Worm (Caenorhabditis elegans) whole organism, L4 larva: ENCODE data around the gene ZC262.4.

Experiments
- F26F4.8 ChIP-seq: fragments of 200-800 bp; sonication (Bioruptor generic); conservative IDR thresholded peaks from 2 replicates; pipeline ENCODE4 v1.3.6; 2022; ENCODE audit warnings: missing genetic modification characterization, missing compliant biosample characterization
- F44E2.7 ChIP-seq: fragments of 200-800 bp; sonication (Bioruptor generic); IDR thresholded peaks from 2 replicates; pipeline ENCODE4 v2.1.2; 2022; ENCODE audit warnings: missing genetic modification characterization, missing compliant biosample characterization
- T20F7.1 ChIP-seq: fragments of 200-800 bp; sonication (Bioruptor generic); optimal IDR thresholded peaks from 2 replicates; lab custom pipeline; 2018; ENCODE audit warnings: mild to moderate bottlenecking, missing genetic modification characterization, missing compliant biosample characterization
- Y48G9A.11 ChIP-seq: fragments of 200-800 bp; sonication (Bioruptor generic); IDR thresholded peaks from 2 replicates; pipeline ENCODE4 v1.3.6; 2022; ENCODE audit warnings: missing genetic modification reagents, missing genetic modification characterization, missing compliant biosample characterization
- aha-1 ChIP-seq: fragments of 150-350 bp; peaks from one replicate; lab custom pipeline; 2014; ENCODE audit warnings: missing biosample characterization, missing genetic modification characterization
- ama-1 ChIP-seq: fragments of 150-350 bp; optimal IDR thresholded peaks from 2 replicates; lab custom pipeline; 2014; ENCODE audit warnings: inconsistent platforms, mixed read lengths
- daf-16 ChIP-seq, 3 experiments: sonication (generic microtip); optimal IDR thresholded peaks; 2 replicates each; lab custom pipeline; 2016 to 2017; ENCODE audit warnings: missing genetic modification characterization in 3 of 3, missing genetic modification reagents in 3 of 3, mild to moderate bottlenecking in 2 of 3, missing compliant biosample characterization in 2 of 3, missing biosample characterization in 1 of 3, moderate library complexity in 1 of 3
- daf-8 ChIP-seq: fragments of 200-800 bp; sonication (Bioruptor generic); IDR thresholded peaks from 2 replicates; pipeline ENCODE4 v1.3.6; 2022; ENCODE audit warnings: missing genetic modification characterization, missing compliant biosample characterization
- dmd-6 ChIP-seq: fragments of 200-800 bp; sonication (Bioruptor generic); IDR thresholded peaks from 2 replicates; pipeline ENCODE4 v1.3.6; 2022; ENCODE audit warnings: missing genetic modification reagents, missing genetic modification characterization, missing compliant biosample characterization
- dmd-8 ChIP-seq: fragments of 200-800 bp; sonication (Bioruptor generic); IDR thresholded peaks from 2 replicates; pipeline ENCODE4 v1.3.6; 2022; ENCODE audit warnings: missing genetic modification characterization, missing compliant biosample characterization
- dve-1 ChIP-seq: sonication (generic microtip); optimal IDR thresholded peaks from 2 replicates; lab custom pipeline; 2017; ENCODE audit warnings: antibody characterized with exemption, mild to moderate bottlenecking, missing genetic modification characterization, missing compliant biosample characterization; ENCODE audit not compliant: insufficient read depth
- egl-27 ChIP-seq: sonication (generic microtip); optimal IDR thresholded peaks from 3 replicates; lab custom pipeline; 2017; ENCODE audit warnings: missing biosample characterization, missing genetic modification reagents, missing genetic modification characterization
- hlh-11 ChIP-seq: fragments of 200-800 bp; sonication (Bioruptor generic); optimal IDR thresholded peaks from 2 replicates; lab custom pipeline; 2018; ENCODE audit warnings: mild to moderate bottlenecking, missing genetic modification characterization, missing compliant biosample characterization
- hlh-30 ChIP-seq: sonication (generic microtip); optimal IDR thresholded peaks from 2 replicates; lab custom pipeline; 2017; ENCODE audit warnings: antibody characterized with exemption, mild to moderate bottlenecking, missing genetic modification characterization, missing compliant biosample characterization; ENCODE audit not compliant: insufficient read depth
- lin-1 ChIP-seq: fragments of 200-800 bp; sonication (Bioruptor generic); IDR thresholded peaks from 2 replicates; pipeline ENCODE4 v1.3.6; 2022; ENCODE audit warnings: missing genetic modification reagents, missing genetic modification characterization, missing compliant biosample characterization
- mes-2 ChIP-seq: sonication (generic microtip); optimal IDR thresholded peaks from 2 replicates; lab custom pipeline; 2016; ENCODE audit warnings: missing genotype, mild to moderate bottlenecking, missing genetic modification characterization, missing compliant biosample characterization; ENCODE audit not compliant: poor library complexity, severe bottlenecking
- mxl-3 ChIP-seq: fragments of 200-800 bp; sonication (Bioruptor generic); optimal IDR thresholded peaks from 2 replicates; lab custom pipeline; 2018; ENCODE audit warnings: mild to moderate bottlenecking, missing genetic modification characterization, missing compliant biosample characterization
- nhr-10 ChIP-seq: fragments of 150-350 bp; optimal IDR thresholded peaks from 2 replicates; lab custom pipeline; 2014; ENCODE audit warnings: missing biosample characterization, missing genetic modification characterization
- nhr-102 ChIP-seq: sonication (generic microtip); optimal IDR thresholded peaks from 2 replicates; lab custom pipeline; 2016; ENCODE audit warnings: mild to moderate bottlenecking, missing genetic modification characterization, moderate library complexity, missing compliant biosample characterization
- nhr-237 ChIP-seq: sonication (generic microtip); optimal IDR thresholded peaks from 2 replicates; lab custom pipeline; 2017; ENCODE audit warnings: missing biosample characterization, missing genetic modification characterization
- nhr-28 ChIP-seq: fragments of 150-350 bp; optimal IDR thresholded peaks from 2 replicates; lab custom pipeline; 2014; ENCODE audit warnings: missing biosample characterization, missing genetic modification characterization
- nhr-76 ChIP-seq: fragments of 150-350 bp; optimal IDR thresholded peaks from 2 replicates; lab custom pipeline; 2014; ENCODE audit warnings: missing biosample characterization, missing genetic modification characterization
- php-3 ChIP-seq: fragments of 200-800 bp; sonication (Bioruptor generic); IDR thresholded peaks from 2 replicates; pipeline ENCODE4 v1.3.6; 2022; ENCODE audit warnings: missing genetic modification reagents, missing genetic modification characterization, missing compliant biosample characterization
- pqm-1 ChIP-seq: sonication (generic microtip); optimal IDR thresholded peaks from 2 replicates; lab custom pipeline; 2017; ENCODE audit warnings: missing biosample characterization, missing genetic modification characterization
- set-16 ChIP-seq: fragments of 200-800 bp; sonication (Bioruptor generic); IDR thresholded peaks from 2 replicates; pipeline ENCODE4 v1.3.6; 2022; ENCODE audit warnings: missing genetic modification reagents, missing genetic modification characterization, missing compliant biosample characterization
- spr-1 ChIP-seq: sonication (generic microtip); optimal IDR thresholded peaks from 2 replicates; lab custom pipeline; 2016; ENCODE audit warnings: mild to moderate bottlenecking, missing genetic modification characterization, missing compliant biosample characterization
- unc-62 ChIP-seq, 3 experiments: fragments of 150-350 bp in 1 of 3; sonication (generic microtip); optimal IDR thresholded peaks in 2 of 3; peaks in 1 of 3; 1 replicate in 1 of 3; 2 replicates in 2 of 3; lab custom pipeline; 2014 to 2017; ENCODE audit warnings: missing biosample characterization in 3 of 3, missing genetic modification characterization in 3 of 3, missing genetic modification reagents in 3 of 3, missing genotype in 1 of 3
- zfp-2 ChIP-seq: sonication (generic microtip); optimal IDR thresholded peaks from 2 replicates; lab custom pipeline; 2016; ENCODE audit warnings: mild to moderate bottlenecking, missing genetic modification characterization, missing compliant biosample characterization
- zip-2 ChIP-seq: fragments of 150-350 bp; optimal IDR thresholded peaks from 2 replicates; lab custom pipeline; 2014; ENCODE audit warnings: missing biosample characterization, missing genetic modification characterization

Gene ZC262.4

ce11 chrIII:8299078-8299587 lies 35.2 kb downstream of the ZC262.4 start:
- TF ChIP-seq egl-27 (no peak), ama-1 (no peak), Y48G9A.11 (GFP tag; lab: Robert Waterston, UW) (no peak)

ce11 chrIII:8298216-8298920 lies 36.0 kb downstream of the ZC262.4 start:
- peak in 1 of 2 experiments; percentile 54 for TF ChIP-seq unc-62 (GFP tag; optimal IDR thresholded peaks at IDR 0.05 in 1 of 2; lab: Kevin White, UChicago)
- no peak for TF ChIP-seq unc-62 (tag; optimal IDR thresholded peaks at IDR 0.05; lab: Kevin White, UChicago)
- TF ChIP-seq hlh-11: peak; percentile 1
- TF ChIP-seq php-3: peak; percentile 58; the same call in 1 of the 2 replicates
- TF ChIP-seq dmd-8: no peak
- TF ChIP-seq set-16 (GFP tag; lab: Robert Waterston, UW): no peak
- TF ChIP-seq daf-16 (GFP tag; optimal IDR thresholded peaks at IDR 0.05; lab: Kevin White, UChicago): no peak
- TF ChIP-seq daf-16 (tag; optimal IDR thresholded peaks at IDR 0.05; lab: Kevin White, UChicago): peak; percentile 36
- peak; percentile 88 for TF ChIP-seq aha-1 (tag; lab: Kevin White, UChicago)

ce11 chrIII:8293260-8293659 lies 41.1 kb downstream of the ZC262.4 start:
- TF ChIP-seq dmd-6 (GFP tag; lab: Robert Waterston, UW) (peak; percentile 93), nhr-102 (tag; lab: Kevin White, UChicago) (no peak), aha-1 (tag; lab: Kevin White, UChicago) (peak; percentile 30), spr-1 (tag; lab: Kevin White, UChicago) (no peak), zfp-2 (no peak), F44E2.7 (GFP tag; lab: Robert Waterston, UW) (no peak), lin-1 (GFP tag; lab: Robert Waterston, UW) (no peak), hlh-11 (peak; percentile 32), nhr-28 (tag; lab: Kevin White, UChicago) (peak; percentile 3), mxl-3 (peak; percentile 31), nhr-237 (no peak), mes-2 (tag; lab: Kevin White, UChicago) (peak; percentile 1), zip-2 (tag; lab: Kevin White, UChicago) (no peak), dve-1 (tag; lab: Kevin White, UChicago) (peak; percentile 7)
- TF ChIP-seq, all 104 proteins: peak for 7

- TF ChIP-seq daf-8 (GFP tag; lab: Robert Waterston, UW) (no peak), dmd-6 (GFP tag; lab: Robert Waterston, UW) (peak; percentile 78), F26F4.8 (GFP tag; lab: Robert Waterston, UW) (no peak), pqm-1 (peak; percentile 99), nhr-28 (tag; lab: Kevin White, UChicago) (peak; percentile 74), dve-1 (tag; lab: Kevin White, UChicago) (peak; percentile 74), T20F7.1 (peak; percentile 41), daf-16 (GFP tag; optimal IDR thresholded peaks at IDR 0.05; lab: Kevin White, UChicago) (no peak), daf-16 (tag; optimal IDR thresholded peaks at IDR 0.05; lab: Kevin White, UChicago) (peak; percentile 55), nhr-76 (tag; lab: Kevin White, UChicago) (no peak), lin-1 (GFP tag; lab: Robert Waterston, UW) (no peak), hlh-11 (peak; percentile 66), hlh-30 (tag; lab: Kevin White, UChicago) (peak; percentile 2), nhr-10 (tag; lab: Kevin White, UChicago) (no peak)
- TF ChIP-seq, all 104 proteins: peak for 8
Observed at ce11 chrIII:8291268-8292032, 42.9 kb downstream of the ZC262.4 start.
